Fruit fly (Drosophila melanogaster) whole organism, embryonic: ENCODE results near the gene amos.

ENCODE experiments used
- Ada2b ChIP-seq: fragments of 200-800 bp; sonication (Bioruptor generic); IDR thresholded peaks from 2 replicates; pipeline ENCODE4 v1.3.6; 2022; ENCODE audit warnings: missing biosample characterization, missing genetic modification characterization
- CG10321 ChIP-seq: fragments of 200-800 bp; sonication (Bioruptor generic); IDR thresholded peaks from 2 replicates; pipeline ENCODE4 v1.3.6; 2022; ENCODE audit warnings: missing biosample characterization, missing genetic modification characterization
- CG10462 ChIP-seq: fragments of 200-800 bp; sonication (Bioruptor generic); optimal IDR thresholded peaks from 2 replicates; lab custom pipeline; 2016; ENCODE audit warnings: missing biosample characterization, missing genetic modification characterization
- CG12071 ChIP-seq: fragments of 200-800 bp; sonication (Bioruptor generic); optimal IDR thresholded peaks from 3 replicates; lab custom pipeline; 2018; ENCODE audit warnings: missing biosample characterization, mild to moderate bottlenecking, missing genetic modification characterization
- CG12299 ChIP-seq: fragments of 200-800 bp; sonication (Bioruptor generic); optimal IDR thresholded peaks from 2 replicates; lab custom pipeline; 2018; ENCODE audit warnings: missing biosample characterization, mild to moderate bottlenecking, missing genetic modification characterization
- CG12769 ChIP-seq: fragments of 200-800 bp; sonication (Bioruptor generic); optimal IDR thresholded peaks from 2 replicates; lab custom pipeline; 2019; ENCODE audit warnings: missing biosample characterization, mild to moderate bottlenecking, missing genetic modification characterization, moderate library complexity
- CG13424 ChIP-seq: fragments of 200-800 bp; sonication (Bioruptor generic); optimal IDR thresholded peaks from 2 replicates; lab custom pipeline; 2019; ENCODE audit warnings: missing biosample characterization, mild to moderate bottlenecking, missing genetic modification characterization, moderate library complexity
- CG13775 ChIP-seq: fragments of 200-800 bp; sonication (Bioruptor generic); optimal IDR thresholded peaks from 3 replicates; lab custom pipeline; 2017; ENCODE audit warnings: missing biosample characterization, mild to moderate bottlenecking, missing genetic modification characterization
- CG14710 ChIP-seq: fragments of 200-800 bp; sonication (Bioruptor generic); optimal IDR thresholded peaks from 3 replicates; lab custom pipeline; 2019; ENCODE audit warnings: missing biosample characterization, mild to moderate bottlenecking, missing genetic modification characterization, moderate library complexity
- CG17328 ChIP-seq: fragments of 200-800 bp; sonication (Bioruptor generic); IDR thresholded peaks from 2 replicates; pipeline ENCODE4 v1.3.6; 2022; ENCODE audit warnings: missing biosample characterization, missing genetic modification characterization
- CG17359 ChIP-seq: fragments of 200-800 bp; sonication (Bioruptor generic); optimal IDR thresholded peaks from 3 replicates; lab custom pipeline; 2018; ENCODE audit warnings: missing biosample characterization, mild to moderate bottlenecking, missing genetic modification characterization, moderate library complexity
- CG17912 ChIP-seq: fragments of 200-800 bp; sonication (Bioruptor generic); optimal IDR thresholded peaks from 2 replicates; lab custom pipeline; 2018; ENCODE audit warnings: missing biosample characterization, mild to moderate bottlenecking, missing genetic modification characterization
- CG30431 ChIP-seq: fragments of 200-800 bp; sonication (Bioruptor generic); optimal IDR thresholded peaks from 2 replicates; lab custom pipeline; 2017; ENCODE audit warnings: missing biosample characterization, missing genetic modification characterization
- CG3838 ChIP-seq: fragments of 200-800 bp; sonication (Bioruptor generic); optimal IDR thresholded peaks from 3 replicates; lab custom pipeline; 2016; ENCODE audit warnings: missing biosample characterization, missing genetic modification characterization
- CG4282 ChIP-seq: fragments of 200-800 bp; sonication (Bioruptor generic); optimal IDR thresholded peaks from 2 replicates; lab custom pipeline; 2016; ENCODE audit warnings: missing biosample characterization, missing genetic modification characterization
- CG4424 ChIP-seq: fragments of 200-800 bp; sonication (Bioruptor generic); optimal IDR thresholded peaks from 3 replicates; lab custom pipeline; 2016; ENCODE audit warnings: missing biosample characterization, missing genetic modification characterization
- CG4617 ChIP-seq: fragments of 200-800 bp; sonication (Bioruptor generic); optimal IDR thresholded peaks from 3 replicates; lab custom pipeline; 2016; ENCODE audit warnings: missing biosample characterization, missing genetic modification characterization, borderline replicate concordance
- CG6854 ChIP-seq: fragments of 200-800 bp; sonication (Bioruptor generic); optimal IDR thresholded peaks from 3 replicates; lab custom pipeline; 2017; ENCODE audit warnings: missing biosample characterization, mild to moderate bottlenecking, missing genetic modification characterization
- CG8765 ChIP-seq: fragments of 200-800 bp; sonication (Bioruptor generic); IDR thresholded peaks from 2 replicates; pipeline ENCODE4 v1.3.6; 2022; ENCODE audit warnings: missing biosample characterization, missing genetic modification characterization
- D ChIP-seq, 2 experiments: fragments of 200-800 bp in 1 of 2; fragments of >200 bp in 1 of 2; sonication (Bioruptor generic) in 1 of 2; optimal IDR thresholded peaks; 2 replicates in 1 of 2; 3 replicates in 1 of 2; lab custom pipeline; 2017; ENCODE audit warnings: mild to moderate bottlenecking in 1 of 2, missing biosample characterization in 1 of 2, missing genetic modification characterization in 1 of 2, missing genetic modification reagents in 1 of 2
- Deaf1 ChIP-seq: fragments of 200-800 bp; optimal IDR thresholded peaks from 3 replicates; lab custom pipeline; 2019; ENCODE audit warnings: missing biosample characterization, mild to moderate bottlenecking, missing genetic modification characterization, moderate library complexity
- Dek ChIP-seq: fragments of 200-800 bp; sonication (Bioruptor generic); optimal IDR thresholded peaks from 3 replicates; lab custom pipeline; 2019; ENCODE audit warnings: missing biosample characterization, mild to moderate bottlenecking, missing genetic modification characterization, moderate library complexity
- Doc2 ChIP-seq: fragments of 200-800 bp; sonication (Bioruptor generic); IDR thresholded peaks from 2 replicates; pipeline ENCODE4 v1.3.6; 2022; ENCODE audit warnings: missing biosample characterization, missing genetic modification characterization
- E2f2 ChIP-seq: fragments of 200-800 bp; sonication (Bioruptor generic); IDR thresholded peaks from 2 replicates; pipeline ENCODE4 v1.3.6; 2022; ENCODE audit warnings: missing biosample characterization, missing genetic modification characterization
- Ets97D ChIP-seq: fragments of 200-800 bp; sonication (Bioruptor generic); optimal IDR thresholded peaks from 3 replicates; lab custom pipeline; 2016; ENCODE audit warnings: missing biosample characterization, missing genetic modification characterization
- HHEX ChIP-seq: fragments of 200-800 bp; sonication (Bioruptor generic); optimal IDR thresholded peaks from 3 replicates; lab custom pipeline; 2017; ENCODE audit warnings: missing biosample characterization, mild to moderate bottlenecking, missing genetic modification characterization, missing genetic modification reagents
- HLHmδ ChIP-seq: fragments of 200-800 bp; sonication (Bioruptor generic); optimal IDR thresholded peaks from 2 replicates; lab custom pipeline; 2018; ENCODE audit warnings: missing biosample characterization, mild to moderate bottlenecking, missing genetic modification characterization, moderate library complexity
- Hr78 ChIP-seq, 2 experiments: fragments of 200-800 bp in 1 of 2; fragments of >200 bp in 1 of 2; sonication (Bioruptor generic) in 1 of 2; optimal IDR thresholded peaks; 2 replicates each; lab custom pipeline; 2017 to 2019; ENCODE audit warnings: missing biosample characterization in 2 of 2, missing genetic modification characterization in 2 of 2, mild to moderate bottlenecking in 1 of 2, moderate library complexity in 1 of 2
- NC2α ChIP-seq: fragments of 200-800 bp; sonication (Bioruptor generic); optimal IDR thresholded peaks from 2 replicates; lab custom pipeline; 2016; ENCODE audit warnings: missing biosample characterization, missing genetic modification characterization
- Sry-β ChIP-seq: fragments of 200-800 bp; sonication (Bioruptor generic); optimal IDR thresholded peaks from 2 replicates; lab custom pipeline; 2018; ENCODE audit warnings: missing biosample characterization, mild to moderate bottlenecking, missing genetic modification characterization, moderate library complexity
- TFAM ChIP-seq: fragments of 200-800 bp; sonication (Bioruptor generic); optimal IDR thresholded peaks from 2 replicates; lab custom pipeline; 2017; ENCODE audit warnings: missing biosample characterization, missing genetic modification characterization, inconsistent platforms
- Vsx1 ChIP-seq: fragments of 200-800 bp; sonication (Bioruptor generic); optimal IDR thresholded peaks from 2 replicates; lab custom pipeline; 2017; ENCODE audit warnings: missing biosample characterization, mild to moderate bottlenecking, missing genetic modification characterization, missing genetic modification reagents
- ato ChIP-seq: fragments of 200-800 bp; sonication (Bioruptor generic); IDR thresholded peaks from 2 replicates; pipeline ENCODE4 v1.3.6; 2022; ENCODE audit warnings: missing biosample characterization, missing genetic modification characterization; ENCODE audit not compliant: partially characterized antibody
- bab2 ChIP-seq: fragments of 200-800 bp; sonication (Bioruptor generic); optimal IDR thresholded peaks from 2 replicates; lab custom pipeline; 2016; ENCODE audit warnings: missing biosample characterization, missing genetic modification characterization
- btn ChIP-seq: fragments of 200-800 bp; sonication (Bioruptor generic); optimal IDR thresholded peaks from 2 replicates; lab custom pipeline; 2016; ENCODE audit warnings: missing biosample characterization, missing genetic modification characterization
- ftz-f1 ChIP-seq: fragments of 200-800 bp; sonication (Bioruptor generic); optimal IDR thresholded peaks from 2 replicates; lab custom pipeline; 2016; ENCODE audit warnings: missing biosample characterization, missing genetic modification characterization
- hb ChIP-seq: fragments of 200-800 bp; sonication (Bioruptor generic); IDR thresholded peaks from 3 replicates; pipeline ENCODE4 v1.3.6; 2022; ENCODE audit warnings: missing biosample characterization, missing genetic modification characterization; ENCODE audit not compliant: partially characterized antibody
- klu ChIP-seq: fragments of 200-800 bp; sonication (Bioruptor generic); IDR thresholded peaks from 2 replicates; pipeline ENCODE4 v1.3.6; 2022; ENCODE audit warnings: missing biosample characterization, missing genetic modification characterization
- lab ChIP-seq: fragments of 200-800 bp; sonication (Bioruptor generic); optimal IDR thresholded peaks from 3 replicates; lab custom pipeline; 2017; ENCODE audit warnings: missing biosample characterization, missing genetic modification characterization, mild to moderate bottlenecking, moderate library complexity, missing genetic modification reagents
- lbe ChIP-seq: fragments of 200-800 bp; sonication (Bioruptor generic); optimal IDR thresholded peaks from 2 replicates; lab custom pipeline; 2016; ENCODE audit warnings: missing biosample characterization, mild to moderate bottlenecking, missing genetic modification characterization
- maf-S ChIP-seq: fragments of 200-800 bp; sonication (Bioruptor generic); optimal IDR thresholded peaks from 2 replicates; lab custom pipeline; 2016; ENCODE audit warnings: missing biosample characterization, missing genetic modification characterization
- repo ChIP-seq: fragments of 200-800 bp; sonication (Bioruptor generic); optimal IDR thresholded peaks from 2 replicates; lab custom pipeline; 2016; ENCODE audit warnings: missing biosample characterization, missing genetic modification characterization
- sisA ChIP-seq: fragments of 200-800 bp; sonication (Bioruptor generic); IDR thresholded peaks from 2 replicates; pipeline ENCODE4 v1.3.6; 2022; ENCODE audit warnings: missing biosample characterization, missing genetic modification characterization
- slp2 ChIP-seq: fragments of 200-800 bp; sonication (Bioruptor generic); optimal IDR thresholded peaks from 2 replicates; lab custom pipeline; 2016; ENCODE audit warnings: missing biosample characterization, missing genetic modification characterization
- toy ChIP-seq: fragments of 200-800 bp; sonication (Bioruptor generic); IDR thresholded peaks from 2 replicates; pipeline ENCODE4 v1.3.6; 2022; ENCODE audit warnings: missing biosample characterization, missing genetic modification characterization
- wek ChIP-seq: fragments of 200-800 bp; sonication (Bioruptor generic); optimal IDR thresholded peaks from 3 replicates; lab custom pipeline; 2018; ENCODE audit warnings: missing biosample characterization, mild to moderate bottlenecking, missing genetic modification characterization, moderate library complexity
- zen ChIP-seq: fragments of 200-800 bp; sonication (Bioruptor generic); optimal IDR thresholded peaks from 3 replicates; lab custom pipeline; 2018; ENCODE audit warnings: missing biosample characterization, mild to moderate bottlenecking, missing genetic modification characterization, moderate library complexity

The amos gene

DNA sequence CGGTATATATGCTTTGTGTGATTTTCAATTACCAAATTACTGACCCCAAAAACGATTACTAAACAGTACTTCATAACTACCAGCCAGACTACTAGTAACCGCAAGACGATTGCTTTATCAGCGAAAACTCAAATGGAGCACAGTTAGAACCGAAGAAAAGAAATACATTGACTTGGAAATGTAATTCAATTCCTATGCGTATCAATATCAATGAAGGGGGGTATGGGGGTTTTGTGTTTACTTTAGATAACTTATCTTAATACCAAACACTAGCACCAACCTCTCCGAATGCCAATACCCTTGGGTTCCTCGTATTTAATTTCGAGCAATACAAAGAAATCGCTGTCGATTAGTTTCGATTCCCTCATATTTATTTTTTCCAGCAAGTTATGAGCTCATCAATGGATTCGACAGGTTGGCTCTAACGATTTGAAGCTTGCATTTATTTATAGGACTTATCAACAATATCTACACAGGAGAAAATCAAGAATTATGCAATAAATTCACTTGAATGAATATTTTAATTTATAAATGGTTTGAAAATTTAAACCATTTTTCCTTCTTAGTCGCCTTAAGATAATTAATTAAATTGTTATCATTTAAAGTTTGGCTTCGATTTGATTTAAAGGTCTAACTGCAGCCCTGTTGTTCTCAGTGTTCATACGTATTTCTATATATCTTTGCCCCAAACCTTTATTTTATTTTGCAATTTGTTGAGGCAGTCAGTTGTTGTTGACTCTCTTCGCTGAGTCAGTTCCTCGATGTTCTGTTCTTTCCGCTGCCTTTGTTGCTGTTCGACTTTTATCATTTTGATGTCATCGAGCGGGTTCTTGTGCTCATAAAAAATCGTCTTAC, 24.9 kb upstream of the amos start (continued):
- no peak for TF ChIP-seq D (optimal IDR thresholded peaks at IDR 0.05; lab: Kevin White, UChicago)
- TF ChIP-seq D (GFP tag; optimal IDR thresholded peaks at IDR 0.05; lab: Kevin White, UChicago): peak; percentile 70
- peak; percentile 39; the same call in 1 of the 2 replicates for TF ChIP-seq toy (GFP tag; lab: Robert Waterston, UW)
- peak; percentile 49 for TF ChIP-seq maf-S (GFP tag; lab: Kevin White, UChicago)
- TF ChIP-seq slp2 (GFP tag; lab: Kevin White, UChicago): no peak
- peak; percentile 6 for TF ChIP-seq wek
- TF ChIP-seq zen (tag; lab: Kevin White, UChicago): peak; percentile 73
- TF ChIP-seq NC2α (GFP tag; lab: Kevin White, UChicago): no peak
- TF ChIP-seq CG30431: no peak
- TF ChIP-seq lbe (GFP tag; lab: Kevin White, UChicago): peak; percentile 80
- peak; percentile 88 for TF ChIP-seq lab (GFP tag; lab: Kevin White, UChicago)
- TF ChIP-seq CG12769 (tag; lab: Kevin White, UChicago): peak; percentile 44
- peak; percentile 20 for TF ChIP-seq TFAM (GFP tag; lab: Kevin White, UChicago)
- TF ChIP-seq CG4282: no peak
- TF ChIP-seq Hr78 (GFP tag; optimal IDR thresholded peaks at IDR 0.05; lab: Kevin White, UChicago): peak in 1 of 2 experiments; percentile 48
- TF ChIP-seq sisA (GFP tag; lab: Robert Waterston, UW): peak; percentile 64
- peak; percentile 76 for TF ChIP-seq Dek
- no peak for TF ChIP-seq Sry-β
- TF ChIP-seq CG3838 (GFP tag; lab: Kevin White, UChicago): peak; percentile 11
- no peak for TF ChIP-seq hb (GFP tag; lab: Robert Waterston, UW)
- peak; percentile 57 for TF ChIP-seq Vsx1 (GFP tag; lab: Kevin White, UChicago)
- peak; percentile 48 for TF ChIP-seq CG6854 (GFP tag; lab: Kevin White, UChicago)
- TF ChIP-seq Doc2 (GFP tag; lab: Robert Waterston, UW): no peak
- no peak for TF ChIP-seq CG4617
- no peak for TF ChIP-seq HLHmδ
- peak; percentile 84 for TF ChIP-seq CG13424 (tag; lab: Kevin White, UChicago)
- TF ChIP-seq HHEX (GFP tag; lab: Kevin White, UChicago): peak; percentile 70
- peak; percentile 72 for TF ChIP-seq CG13775 (GFP tag; lab: Kevin White, UChicago)
- no peak for TF ChIP-seq ftz-f1 (GFP tag; lab: Kevin White, UChicago)
- TF ChIP-seq CG17359 (tag; lab: Kevin White, UChicago): peak; percentile 83
- TF ChIP-seq CG10321 (GFP tag; lab: Robert Waterston, UW): peak; percentile 19; the same call in 1 of the 2 replicates
- TF ChIP-seq Ets97D (GFP tag; lab: Kevin White, UChicago): peak; percentile 8
- TF ChIP-seq repo (GFP tag; lab: Kevin White, UChicago): peak; percentile 16
- peak; percentile 79 for TF ChIP-seq CG14710 (tag; lab: Kevin White, UChicago)
- peak; percentile 60 for TF ChIP-seq E2f2 (GFP tag; lab: Robert Waterston, UW)
- TF ChIP-seq CG10462 (GFP tag; lab: Kevin White, UChicago): peak; percentile 27
- peak; percentile 76 for TF ChIP-seq Ada2b (GFP tag; lab: Robert Waterston, UW)
- peak; percentile 19 for TF ChIP-seq CG17912 (GFP tag; lab: Kevin White, UChicago)
- TF ChIP-seq ato (GFP tag; lab: Robert Waterston, UW): no peak
- peak; percentile 63 for TF ChIP-seq CG12299 (tag; lab: Kevin White, UChicago)
- TF ChIP-seq btn (GFP tag; lab: Kevin White, UChicago): peak; percentile 18
- peak; percentile 51 for TF ChIP-seq klu (GFP tag; lab: Robert Waterston, UW)
- peak; percentile 46 for TF ChIP-seq Deaf1 (tag; lab: Kevin White, UChicago)
- peak; percentile 50 for TF ChIP-seq bab2 (GFP tag; lab: Kevin White, UChicago)
- no peak for TF ChIP-seq CG8765 (GFP tag; lab: Robert Waterston, UW)
- peak; percentile 60 for TF ChIP-seq CG12071
- peak; percentile 81 for TF ChIP-seq CG4424
- peak; percentile 77 for TF ChIP-seq CG17328 (GFP tag; lab: Robert Waterston, UW)
